Worm (Caenorhabditis elegans): Measurements from ENCODE around the gene slc-17.7.

ce11 chrV:9295581-9295980 lies 29.3 kb upstream of the slc-17.7 start:
- no peak for TF ChIP-seq elt-3 (tag; optimal IDR thresholded peaks at IDR 0.05)
- no peak for TF ChIP-seq lin-15B (tag; optimal IDR thresholded peaks at IDR 0.05)
